Fruit fly (Drosophila melanogaster) whole organism, embryonic: ENCODE measurements around the gene CG15043.

Experiments used
- Awh ChIP-seq: fragments of 200-800 bp; sonication (Bioruptor generic); IDR thresholded peaks from 2 replicates; pipeline ENCODE4, ENCODE4 v1.3.6; 2022; ENCODE audit warnings: missing biosample characterization, missing genetic modification characterization
- CG10267 ChIP-seq: fragments of 200-800 bp; sonication (Bioruptor generic); optimal IDR thresholded peaks from 2 replicates; lab custom pipeline; 2018; ENCODE audit warnings: missing biosample characterization, mild to moderate bottlenecking, missing genetic modification characterization, moderate library complexity
- CG11093 ChIP-seq: fragments of 200-800 bp; sonication (Bioruptor generic); IDR thresholded peaks from 3 replicates; pipeline ENCODE4 v1.3.6; 2022; ENCODE audit warnings: missing biosample characterization, missing genetic modification characterization
- CG11695 ChIP-seq: fragments of 200-800 bp; sonication (Bioruptor generic); IDR thresholded peaks from 3 replicates; pipeline ENCODE4 v1.3.6; 2022; ENCODE audit warnings: missing biosample characterization, missing genetic modification characterization
- CG11723 ChIP-seq: fragments of 200-800 bp; sonication (Bioruptor generic); optimal IDR thresholded peaks from 2 replicates; lab custom pipeline; 2017; ENCODE audit warnings: missing biosample characterization, mild to moderate bottlenecking, missing genetic modification characterization
- CG12659 ChIP-seq: fragments of 200-800 bp; sonication (Bioruptor generic); optimal IDR thresholded peaks from 3 replicates; lab custom pipeline; 2017; ENCODE audit warnings: mild to moderate bottlenecking, missing biosample characterization, missing genetic modification reagents, missing genetic modification characterization
- CG13624 ChIP-seq: fragments of 200-800 bp; sonication (Bioruptor generic); optimal IDR thresholded peaks from 2 replicates; lab custom pipeline; 2016; ENCODE audit warnings: missing biosample characterization, missing genetic modification characterization
- CG17359 ChIP-seq: fragments of 200-800 bp; sonication (Bioruptor generic); optimal IDR thresholded peaks from 3 replicates; lab custom pipeline; 2018; ENCODE audit warnings: missing biosample characterization, mild to moderate bottlenecking, missing genetic modification characterization, moderate library complexity
- CG17385 ChIP-seq: fragments of 200-800 bp; sonication (Bioruptor generic); optimal IDR thresholded peaks from 3 replicates; lab custom pipeline; 2018; ENCODE audit warnings: missing biosample characterization, mild to moderate bottlenecking, missing genetic modification characterization
- CG17829 ChIP-seq: fragments of 200-800 bp; optimal IDR thresholded peaks from 2 replicates; lab custom pipeline; 2019; ENCODE audit warnings: missing biosample characterization, mild to moderate bottlenecking, missing genetic modification characterization, moderate library complexity
- CG17912 ChIP-seq: fragments of 200-800 bp; sonication (Bioruptor generic); optimal IDR thresholded peaks from 2 replicates; lab custom pipeline; 2018; ENCODE audit warnings: missing biosample characterization, mild to moderate bottlenecking, missing genetic modification characterization
- CG18262 ChIP-seq: fragments of 200-800 bp; optimal IDR thresholded peaks from 3 replicates; lab custom pipeline; 2019; ENCODE audit warnings: missing biosample characterization, mild to moderate bottlenecking, missing genetic modification characterization, moderate library complexity
- CG2202 ChIP-seq: fragments of 200-800 bp; sonication (Bioruptor generic); optimal IDR thresholded peaks from 2 replicates; lab custom pipeline; 2018; ENCODE audit warnings: missing biosample characterization, mild to moderate bottlenecking, missing genetic modification characterization
- CG34224 ChIP-seq: fragments of 200-800 bp; sonication (Bioruptor generic); IDR thresholded peaks from 3 replicates; pipeline ENCODE4 v1.3.6; 2022; ENCODE audit warnings: missing biosample characterization, missing genetic modification characterization; ENCODE audit not compliant: partially characterized antibody
- CG4854 ChIP-seq: fragments of 200-800 bp; sonication (Bioruptor generic); optimal IDR thresholded peaks from 2 replicates; lab custom pipeline; 2016; ENCODE audit warnings: missing biosample characterization, missing genetic modification characterization, inconsistent platforms
- CG6791 ChIP-seq: fragments of 200-800 bp; sonication (Bioruptor generic); IDR thresholded peaks from 3 replicates; pipeline ENCODE4 v1.3.6; 2022; ENCODE audit warnings: missing biosample characterization, missing genetic modification characterization; ENCODE audit not compliant: partially characterized antibody
- CG7745 ChIP-seq: fragments of 200-800 bp; sonication (Bioruptor generic); optimal IDR thresholded peaks from 2 replicates; lab custom pipeline; 2018; ENCODE audit warnings: missing biosample characterization, mild to moderate bottlenecking, missing genetic modification characterization, moderate library complexity
- CG8290 ChIP-seq, 3 experiments: fragments of 200-800 bp; sonication (Bioruptor generic); optimal IDR thresholded peaks; 2 replicates each; lab custom pipeline; 2016 to 2019; ENCODE audit warnings: missing biosample characterization in 3 of 3, missing genetic modification characterization in 3 of 3, mild to moderate bottlenecking in 2 of 3, moderate library complexity in 1 of 3
- Chrac-16 ChIP-seq: fragments of 200-800 bp; sonication (Bioruptor generic); optimal IDR thresholded peaks from 3 replicates; lab custom pipeline; 2016; ENCODE audit warnings: missing biosample characterization, missing genetic modification characterization
- HLH4C ChIP-seq: fragments of 200-800 bp; sonication (Bioruptor generic); IDR thresholded peaks from 3 replicates; pipeline ENCODE4 v1.3.6; 2022; ENCODE audit warnings: missing biosample characterization, missing genetic modification characterization; ENCODE audit not compliant: partially characterized antibody
- Hand ChIP-seq: fragments of 200-800 bp; sonication (Bioruptor generic); optimal IDR thresholded peaks from 2 replicates; lab custom pipeline; 2017; ENCODE audit warnings: mild to moderate bottlenecking, missing biosample characterization, missing genetic modification reagents, missing genetic modification characterization
- Lhr ChIP-seq: fragments of 200-800 bp; sonication (Bioruptor generic); optimal IDR thresholded peaks from 3 replicates; lab custom pipeline; 2017; ENCODE audit warnings: mild to moderate bottlenecking, missing biosample characterization, missing genetic modification reagents, missing genetic modification characterization
- MESR4 ChIP-seq: fragments of 200-800 bp; sonication (Bioruptor generic); optimal IDR thresholded peaks from 2 replicates; lab custom pipeline; 2018; ENCODE audit warnings: missing biosample characterization, mild to moderate bottlenecking, missing genetic modification characterization, moderate library complexity
- MTF-1 ChIP-seq: fragments of 200-800 bp; sonication (Bioruptor generic); optimal IDR thresholded peaks from 2 replicates; lab custom pipeline; 2018; ENCODE audit warnings: missing biosample characterization, mild to moderate bottlenecking, missing genetic modification characterization, borderline replicate concordance
- Med ChIP-seq: fragments of 200-800 bp; sonication (Bioruptor generic); peaks from one replicate; lab custom pipeline; 2016; ENCODE audit warnings: missing biosample characterization, missing genetic modification characterization, mild to moderate bottlenecking, inconsistent platforms, moderate library complexity
- Neu2 ChIP-seq: fragments of 200-800 bp; sonication (Bioruptor generic); optimal IDR thresholded peaks from 3 replicates; lab custom pipeline; 2016; ENCODE audit warnings: missing biosample characterization, missing genetic modification characterization, borderline replicate concordance
- Side ChIP-seq: fragments of 200-800 bp; sonication (Bioruptor generic); optimal IDR thresholded peaks from 2 replicates; lab custom pipeline; 2016; ENCODE audit warnings: missing biosample characterization, missing genetic modification characterization
- Spps ChIP-seq: fragments of 200-800 bp; sonication (Bioruptor generic); optimal IDR thresholded peaks from 2 replicates; lab custom pipeline; 2018; ENCODE audit warnings: missing biosample characterization, mild to moderate bottlenecking, missing genetic modification characterization
- YL-1 ChIP-seq: fragments of 200-800 bp; sonication (Bioruptor generic); optimal IDR thresholded peaks from 3 replicates; lab custom pipeline; 2017; ENCODE audit warnings: missing biosample characterization, mild to moderate bottlenecking, missing genetic modification characterization
- ato ChIP-seq: fragments of 200-800 bp; sonication (Bioruptor generic); IDR thresholded peaks from 2 replicates; pipeline ENCODE4 v1.3.6; 2022; ENCODE audit warnings: missing biosample characterization, missing genetic modification characterization; ENCODE audit not compliant: partially characterized antibody
- cad ChIP-seq: fragments of >200 bp; optimal IDR thresholded peaks from 2 replicates; lab custom pipeline; 2017; ENCODE audit warnings: missing biosample characterization, missing genetic modification characterization
- fd102C ChIP-seq: fragments of 200-800 bp; sonication (Bioruptor generic); optimal IDR thresholded peaks from 2 replicates; lab custom pipeline; 2018; ENCODE audit warnings: missing biosample characterization, mild to moderate bottlenecking, missing genetic modification characterization, moderate library complexity
- fd64A ChIP-seq: fragments of 200-800 bp; sonication (Bioruptor generic); optimal IDR thresholded peaks from 3 replicates; lab custom pipeline; 2018; ENCODE audit warnings: missing biosample characterization, mild to moderate bottlenecking, missing genetic modification characterization
- fu2 ChIP-seq: fragments of 200-800 bp; sonication (Bioruptor generic); optimal IDR thresholded peaks from 2 replicates; lab custom pipeline; 2016; ENCODE audit warnings: missing biosample characterization, missing genetic modification characterization
- grau ChIP-seq: fragments of 200-800 bp; optimal IDR thresholded peaks from 3 replicates; lab custom pipeline; 2019; ENCODE audit warnings: missing biosample characterization, mild to moderate bottlenecking, missing genetic modification characterization, moderate library complexity
- hb ChIP-seq: fragments of 200-800 bp; sonication (Bioruptor generic); IDR thresholded peaks from 3 replicates; pipeline ENCODE4 v1.3.6; 2022; ENCODE audit warnings: missing biosample characterization, missing genetic modification characterization; ENCODE audit not compliant: partially characterized antibody
- lilli ChIP-seq: fragments of 200-800 bp; sonication (Bioruptor generic); optimal IDR thresholded peaks from 3 replicates; lab custom pipeline; 2016; ENCODE audit warnings: missing biosample characterization, missing genetic modification characterization
- lola ChIP-seq, 3 experiments: fragments of >200 bp in 2 of 3; fragments of 200-800 bp in 1 of 3; sonication (Bioruptor generic) in 1 of 3; optimal IDR thresholded peaks; 2 replicates each; lab custom pipeline; 2017 to 2019; ENCODE audit warnings: missing biosample characterization in 3 of 3, missing genetic modification characterization in 3 of 3, mild to moderate bottlenecking in 1 of 3, moderate library complexity in 1 of 3
- prd ChIP-seq, 3 experiments: fragments of >200 bp in 2 of 3; fragments of 200-800 bp in 1 of 3; sonication (Bioruptor generic) in 1 of 3; optimal IDR thresholded peaks in 2 of 3; IDR thresholded peaks in 1 of 3; 2 replicates in 2 of 3; 3 replicates in 1 of 3; pipeline versions ENCODE4 v1.3.6 to Lab custom; 2017 to 2022; ENCODE audit warnings: missing biosample characterization in 1 of 3, missing genetic modification characterization in 1 of 3
- salm ChIP-seq: fragments of 200-800 bp; sonication (Bioruptor generic); optimal IDR thresholded peaks from 2 replicates; lab custom pipeline; 2018; ENCODE audit warnings: missing biosample characterization, mild to moderate bottlenecking, missing genetic modification characterization
- schlank ChIP-seq: fragments of 200-800 bp; sonication (Bioruptor generic); optimal IDR thresholded peaks from 2 replicates; lab custom pipeline; 2018; ENCODE audit warnings: missing biosample characterization, mild to moderate bottlenecking, missing genetic modification characterization
- sens ChIP-seq: fragments of 200-800 bp; sonication (Bioruptor generic); peaks from one replicate; lab custom pipeline; 2016; ENCODE audit warnings: missing biosample characterization, missing genetic modification characterization
- sob ChIP-seq: fragments of 200-800 bp; sonication (Bioruptor generic); IDR thresholded peaks from 2 replicates; pipeline ENCODE4 v1.3.6; 2022; ENCODE audit warnings: missing biosample characterization, missing genetic modification characterization
- stc ChIP-seq: fragments of 200-800 bp; sonication (Bioruptor generic); IDR thresholded peaks from 2 replicates; pipeline ENCODE4 v1.3.6; 2022; ENCODE audit warnings: missing biosample characterization, missing genetic modification characterization
- trem ChIP-seq: fragments of 200-800 bp; optimal IDR thresholded peaks from 3 replicates; lab custom pipeline; 2019; ENCODE audit warnings: missing biosample characterization, mild to moderate bottlenecking, missing genetic modification characterization, moderate library complexity
- vvl ChIP-seq: fragments of 200-800 bp; sonication (Bioruptor generic); IDR thresholded peaks from 2 replicates; pipeline ENCODE4 v1.3.6; 2022; ENCODE audit warnings: missing biosample characterization, missing genetic modification characterization

The CG15043 gene

DNA sequence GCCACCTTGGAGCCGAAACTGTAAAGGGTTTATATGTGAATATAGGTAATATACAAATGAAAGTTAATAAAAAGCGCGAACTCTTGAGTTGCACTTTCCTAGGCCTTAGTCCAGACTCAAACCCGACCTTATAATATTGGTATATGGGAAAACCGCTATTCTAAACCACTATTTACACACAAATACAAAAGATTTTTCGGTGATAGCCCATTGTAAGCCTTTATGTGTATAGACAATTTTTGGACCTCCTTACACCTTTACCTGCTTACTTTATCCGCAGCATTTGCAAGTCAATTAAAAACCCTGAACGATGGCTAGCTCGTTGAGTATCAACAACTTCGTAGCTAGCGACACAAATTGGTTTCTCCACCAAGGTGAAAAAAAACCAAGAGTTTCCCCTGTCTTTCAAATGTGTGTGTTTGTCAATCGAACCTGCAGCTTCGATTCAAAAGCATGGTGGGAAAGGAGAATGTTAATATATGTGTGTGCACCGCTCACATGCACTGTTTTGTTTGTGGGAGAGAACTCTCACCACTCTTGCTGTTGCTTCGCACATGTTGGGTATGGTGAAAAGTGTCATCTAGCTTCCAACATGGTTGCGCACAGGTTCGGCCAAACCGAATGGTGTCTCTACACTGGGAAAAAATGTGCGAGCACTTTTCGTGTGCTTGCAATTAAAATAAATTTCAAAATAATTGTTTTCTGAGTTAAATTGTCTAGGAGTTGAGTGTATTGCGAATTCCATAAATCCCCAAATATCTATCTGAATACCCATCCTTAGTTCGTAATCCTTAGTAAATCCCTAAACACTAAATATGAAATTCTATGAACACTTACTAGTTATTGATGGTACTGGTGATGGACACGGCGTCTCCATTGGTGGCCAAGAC lies 12.9 kb upstream of the CG15043 start (continued):
- TF ChIP-seq HLH4C (GFP tag; lab: Robert Waterston, UW) (no peak), CG8290 (GFP tag; optimal IDR thresholded peaks at IDR 0.05; lab: Kevin White, UChicago) (peak; percentile 12), CG8290 (tag; optimal IDR thresholded peaks at IDR 0.05; lab: Kevin White, UChicago) (peak in 1 of 2 experiments; percentile 81), fd102C (no peak), CG13624 (GFP tag; lab: Kevin White, UChicago) (peak; percentile 64), CG11723 (GFP tag; lab: Kevin White, UChicago) (peak; percentile 52), Spps (tag; lab: Kevin White, UChicago) (peak; percentile 62), CG2202 (peak; percentile 52), ato (GFP tag; lab: Robert Waterston, UW) (no peak), sob (GFP tag; lab: Robert Waterston, UW) (peak; percentile 81), Neu2 (no peak), CG34224 (GFP tag; lab: Robert Waterston, UW) (no peak), Lhr (GFP tag; lab: Kevin White, UChicago) (peak; percentile 16), hb (no peak), lilli (GFP tag; lab: Kevin White, UChicago) (peak; percentile 81), CG10267 (tag; lab: Kevin White, UChicago) (peak; percentile 72), Awh (GFP tag; lab: Robert Waterston, UW) (peak; percentile 90), Side (peak; percentile 75), lola (GFP tag; optimal IDR thresholded peaks at IDR 0.05; lab: Kevin White, UChicago) (peak in 1 of 3 experiments; percentile 48), fd64A (GFP tag; lab: Kevin White, UChicago) (no peak), Hand (GFP tag; lab: Kevin White, UChicago) (peak; percentile 35), cad (no peak), stc (GFP tag; lab: Robert Waterston, UW) (peak; percentile 90), Chrac-16 (GFP tag; lab: Kevin White, UChicago) (peak; percentile 69), grau (tag; lab: Kevin White, UChicago) (peak; percentile 63), CG17912 (GFP tag; lab: Kevin White, UChicago) (no peak), CG7745 (tag; lab: Kevin White, UChicago) (no peak), CG11093 (GFP tag; lab: Robert Waterston, UW) (peak; percentile 32; the same call in 1 of the 3 replicates), prd (optimal IDR thresholded peaks at IDR 0.05; lab: Kevin White, UChicago) (no peak), prd (GFP tag; IDR thresholded peaks at IDR 0.05; lab: Robert Waterston, UW) (peak; percentile 81), CG11695 (GFP tag; lab: Robert Waterston, UW) (peak; percentile 90)

DNA sequence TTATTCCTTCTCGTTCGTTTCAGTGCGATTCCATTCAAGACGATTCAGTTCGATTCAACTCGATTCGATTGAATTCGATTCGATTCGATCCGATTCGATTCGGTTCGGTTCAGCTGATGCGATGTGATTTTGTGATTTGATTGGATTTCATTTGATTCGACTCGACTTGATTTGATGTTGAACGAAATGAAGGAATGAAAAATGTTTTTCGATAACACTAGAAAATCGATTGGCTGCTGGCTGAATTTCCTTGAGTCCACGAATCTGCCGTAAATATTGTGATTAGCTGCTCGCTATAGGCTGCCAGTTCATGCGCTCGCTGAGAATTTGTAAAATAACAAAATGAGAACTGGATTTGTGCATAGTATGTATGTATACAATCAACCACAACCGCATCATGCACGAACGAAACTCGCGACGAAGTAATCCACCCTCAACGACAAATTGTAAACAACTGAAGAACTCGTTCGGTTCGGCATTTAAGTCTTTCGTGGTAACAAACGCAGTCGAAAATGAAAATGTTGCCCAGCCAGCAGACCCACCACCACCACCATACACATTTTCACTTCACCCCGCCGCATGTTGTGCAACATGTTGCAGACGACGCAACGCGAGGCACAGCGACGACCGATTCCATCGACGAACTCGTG lies 11.1 kb upstream of the CG15043 start, which contains the start of gene Wnt5:
Gene Wnt5, minus strand, starts transcription at position 458 of the 650 bp plus-strand sequence.
- TF ChIP-seq CG17359 (tag; lab: Kevin White, UChicago) = peak; percentile 17
- TF ChIP-seq CG10267 (tag; lab: Kevin White, UChicago) = peak; percentile 18
- TF ChIP-seq CG18262 (tag; lab: Kevin White, UChicago) = peak; percentile 12
- peak; percentile 43 for TF ChIP-seq YL-1 (GFP tag; lab: Kevin White, UChicago)
- TF ChIP-seq vvl (GFP tag; lab: Robert Waterston, UW) = peak; percentile 68; the same call in 1 of the 2 replicates
- 0 out of 3 replicates have a peak, but pooled peaks have one; percentile 22 for TF ChIP-seq CG6791 (GFP tag; lab: Robert Waterston, UW)
- TF ChIP-seq CG4854 = no peak
- TF ChIP-seq MESR4 (GFP tag; lab: Kevin White, UChicago) = peak; percentile 53
- TF ChIP-seq MTF-1 (GFP tag; lab: Kevin White, UChicago) = no peak
- TF ChIP-seq fu2 (GFP tag; lab: Kevin White, UChicago) = no peak
- TF ChIP-seq CG17829 (tag; lab: Kevin White, UChicago) = peak; percentile 37
- TF ChIP-seq Med (GFP tag; lab: Kevin White, UChicago) = peak; percentile 51
- TF ChIP-seq CG17385 (GFP tag; lab: Kevin White, UChicago) = peak; percentile 38
- TF ChIP-seq CG12659 (GFP tag; lab: Kevin White, UChicago) = peak; percentile 56
- peak; percentile 29 for TF ChIP-seq trem (tag; lab: Kevin White, UChicago)
- no peak for TF ChIP-seq salm (tag; lab: Kevin White, UChicago)
- TF ChIP-seq schlank = no peak
- peak; percentile 44 for TF ChIP-seq sens
